Fruit fly (Drosophila melanogaster) whole organism: ENCODE measurements around the gene Qtzl.

Source experiments
- CG8478 ChIP-seq: fragments of >200 bp; optimal IDR thresholded peaks from 2 replicates; lab custom pipeline; 2018; ENCODE audit warnings: inconsistent platforms
- EcR ChIP-seq, 2 experiments: fragments of >200 bp; optimal IDR thresholded peaks; 2 replicates each; lab custom pipeline; 2017; ENCODE audit warnings: missing biosample characterization in 2 of 2, missing genetic modification characterization in 2 of 2, missing genetic modification reagents in 2 of 2
- pan ChIP-seq: fragments of >200 bp; optimal IDR thresholded peaks from 2 replicates; lab custom pipeline; 2017
- psq ChIP-seq: fragments of >200 bp; optimal IDR thresholded peaks from 2 replicates; lab custom pipeline; 2017

dm6 chr2L:11948479-11948878 lies 47.1 kb upstream of the Qtzl start:
- TF ChIP-seq pan (lab: Kevin White, UChicago), result no peak
- TF ChIP-seq EcR (GFP tag; optimal IDR thresholded peaks at IDR 0.05; lab: Kevin White, UChicago), result no peak
- no peak for TF ChIP-seq CG8478 (lab: Kevin White, UChicago)
- TF ChIP-seq psq (lab: Kevin White, UChicago), result no peak
